Worm (Caenorhabditis elegans) whole organism, L4 larva: ENCODE data around the gene ttll-11.

Source experiments
- F44E2.7 ChIP-seq: fragments of 200-800 bp; sonication (Bioruptor generic); IDR thresholded peaks from 2 replicates; pipeline ENCODE4 v2.1.2; 2022; ENCODE audit warnings: missing genetic modification characterization, missing compliant biosample characterization
- R02D3.7 ChIP-seq: fragments of 150-350 bp; sonication (generic microtip); optimal IDR thresholded peaks from 3 replicates; lab custom pipeline; 2014; ENCODE audit warnings: missing biosample characterization, missing genetic modification characterization
- T20F7.1 ChIP-seq: fragments of 200-800 bp; sonication (Bioruptor generic); optimal IDR thresholded peaks from 2 replicates; lab custom pipeline; 2018; ENCODE audit warnings: mild to moderate bottlenecking, missing genetic modification characterization, missing compliant biosample characterization
- Y48G9A.11 ChIP-seq: fragments of 200-800 bp; sonication (Bioruptor generic); IDR thresholded peaks from 2 replicates; pipeline ENCODE4 v1.3.6; 2022; ENCODE audit warnings: missing genetic modification reagents, missing genetic modification characterization, missing compliant biosample characterization
- ZK546.5 ChIP-seq, 2 experiments: sonication (generic microtip); optimal IDR thresholded peaks; 2 replicates each; lab custom pipeline; 2017; ENCODE audit warnings: missing biosample characterization in 2 of 2, missing genetic modification characterization in 2 of 2
- aha-1 ChIP-seq: fragments of 150-350 bp; peaks from one replicate; lab custom pipeline; 2014; ENCODE audit warnings: missing biosample characterization, missing genetic modification characterization
- ama-1 ChIP-seq: fragments of 150-350 bp; optimal IDR thresholded peaks from 2 replicates; lab custom pipeline; 2014; ENCODE audit warnings: inconsistent platforms, mixed read lengths
- arid-1 ChIP-seq: fragments of 200-800 bp; sonication (Bioruptor generic); conservative IDR thresholded peaks from 2 replicates; pipeline ENCODE4 v1.3.6; 2022; ENCODE audit warnings: missing genetic modification reagents, missing genetic modification characterization, missing compliant biosample characterization
- ceh-20 ChIP-seq: fragments of 200-800 bp; sonication (Bioruptor generic); IDR thresholded peaks from 2 replicates; pipeline ENCODE4 v1.3.6; 2022; ENCODE audit warnings: missing genetic modification reagents, missing genetic modification characterization, missing compliant biosample characterization
- daf-16 ChIP-seq, 3 experiments: sonication (generic microtip); optimal IDR thresholded peaks; 2 replicates each; lab custom pipeline; 2016 to 2017; ENCODE audit warnings: missing genetic modification characterization in 3 of 3, missing genetic modification reagents in 3 of 3, mild to moderate bottlenecking in 2 of 3, missing compliant biosample characterization in 2 of 3, missing biosample characterization in 1 of 3, moderate library complexity in 1 of 3
- daf-8 ChIP-seq: fragments of 200-800 bp; sonication (Bioruptor generic); IDR thresholded peaks from 2 replicates; pipeline ENCODE4 v1.3.6; 2022; ENCODE audit warnings: missing genetic modification characterization, missing compliant biosample characterization
- dmd-6 ChIP-seq: fragments of 200-800 bp; sonication (Bioruptor generic); IDR thresholded peaks from 2 replicates; pipeline ENCODE4 v1.3.6; 2022; ENCODE audit warnings: missing genetic modification reagents, missing genetic modification characterization, missing compliant biosample characterization
- dve-1 ChIP-seq: sonication (generic microtip); optimal IDR thresholded peaks from 2 replicates; lab custom pipeline; 2017; ENCODE audit warnings: antibody characterized with exemption, mild to moderate bottlenecking, missing genetic modification characterization, missing compliant biosample characterization; ENCODE audit not compliant: insufficient read depth
- hlh-11 ChIP-seq: fragments of 200-800 bp; sonication (Bioruptor generic); optimal IDR thresholded peaks from 2 replicates; lab custom pipeline; 2018; ENCODE audit warnings: mild to moderate bottlenecking, missing genetic modification characterization, missing compliant biosample characterization
- jun-1 ChIP-seq: fragments of 150-350 bp; optimal IDR thresholded peaks from 2 replicates; lab custom pipeline; 2014; ENCODE audit warnings: missing biosample characterization, missing genetic modification reagents, missing genetic modification characterization
- mxl-3 ChIP-seq: fragments of 200-800 bp; sonication (Bioruptor generic); optimal IDR thresholded peaks from 2 replicates; lab custom pipeline; 2018; ENCODE audit warnings: mild to moderate bottlenecking, missing genetic modification characterization, missing compliant biosample characterization
- nhr-28 ChIP-seq: fragments of 150-350 bp; optimal IDR thresholded peaks from 2 replicates; lab custom pipeline; 2014; ENCODE audit warnings: missing biosample characterization, missing genetic modification characterization
- nhr-41 ChIP-seq: fragments of 200-800 bp; sonication (Bioruptor generic); IDR thresholded peaks from 2 replicates; pipeline ENCODE4 v1.3.6; 2022; ENCODE audit warnings: missing genetic modification reagents, missing genetic modification characterization, missing compliant biosample characterization
- php-3 ChIP-seq: fragments of 200-800 bp; sonication (Bioruptor generic); IDR thresholded peaks from 2 replicates; pipeline ENCODE4 v1.3.6; 2022; ENCODE audit warnings: missing genetic modification reagents, missing genetic modification characterization, missing compliant biosample characterization
- pqm-1 ChIP-seq: sonication (generic microtip); optimal IDR thresholded peaks from 2 replicates; lab custom pipeline; 2017; ENCODE audit warnings: missing biosample characterization, missing genetic modification characterization
- set-16 ChIP-seq: fragments of 200-800 bp; sonication (Bioruptor generic); IDR thresholded peaks from 2 replicates; pipeline ENCODE4 v1.3.6; 2022; ENCODE audit warnings: missing genetic modification reagents, missing genetic modification characterization, missing compliant biosample characterization
- tra-1 ChIP-seq: fragments of 200-800 bp; sonication (Bioruptor generic); IDR thresholded peaks from 2 replicates; pipeline ENCODE4 v1.3.6; 2022; ENCODE audit warnings: missing genetic modification reagents, missing genetic modification characterization, missing compliant biosample characterization
- unc-130 ChIP-seq: sonication (generic microtip); optimal IDR thresholded peaks from 2 replicates; lab custom pipeline; 2016; ENCODE audit warnings: missing genetic modification reagents, missing genetic modification characterization, missing compliant biosample characterization
- unc-62 ChIP-seq, 3 experiments: fragments of 150-350 bp in 1 of 3; sonication (generic microtip); optimal IDR thresholded peaks in 2 of 3; peaks in 1 of 3; 1 replicate in 1 of 3; 2 replicates in 2 of 3; lab custom pipeline; 2014 to 2017; ENCODE audit warnings: missing biosample characterization in 3 of 3, missing genetic modification characterization in 3 of 3, missing genetic modification reagents in 3 of 3, missing genotype in 1 of 3
- zfp-3 ChIP-seq: fragments of 200-800 bp; sonication (Bioruptor generic); conservative IDR thresholded peaks from 2 replicates; pipeline ENCODE4 v1.3.6; 2022; ENCODE audit warnings: missing genetic modification reagents, missing genetic modification characterization, missing compliant biosample characterization
- zip-2 ChIP-seq: fragments of 150-350 bp; optimal IDR thresholded peaks from 2 replicates; lab custom pipeline; 2014; ENCODE audit warnings: missing biosample characterization, missing genetic modification characterization
- ztf-11 ChIP-seq: fragments of 150-350 bp; optimal IDR thresholded peaks from 2 replicates; lab custom pipeline; 2014; ENCODE audit warnings: missing biosample characterization, missing genetic modification characterization

ttll-11 gene

ce11 chrIV:8653592-8653991 is 43.9 kb upstream of the ttll-11 start, which contains the start of gene C49C8.5:
Gene C49C8.5 (minus strand): TSS chrIV:8653664.
- TF ChIP-seq php-3 (GFP tag; lab: Robert Waterston, UW) (peak; percentile 84), pqm-1 (tag; lab: Kevin White, UChicago) (peak; percentile 59), dve-1 (tag; lab: Kevin White, UChicago) (peak; percentile 10), zfp-3 (GFP tag; lab: Robert Waterston, UW) (no peak), ztf-11 (tag; lab: Kevin White, UChicago) (no peak), daf-16 (GFP tag; optimal IDR thresholded peaks at IDR 0.05; lab: Kevin White, UChicago) (no peak), daf-16 (tag; optimal IDR thresholded peaks at IDR 0.05; lab: Kevin White, UChicago) (peak; percentile 15)

- TF ChIP-seq ceh-20 (GFP tag; lab: Robert Waterston, UW) (peak; percentile 34; the same call in 1 of the 2 replicates), aha-1 (peak; percentile 60), zip-2 (tag; lab: Kevin White, UChicago) (no peak), php-3 (GFP tag; lab: Robert Waterston, UW) (peak; percentile 72)
- TF ChIP-seq, all 104 proteins: peak for 3
Measured at ce11 chrIV:8654115-8654628, 43.4 kb upstream of the ttll-11 start, which contains the start of gene C49C8.1. Gene C49C8.1 (plus strand): TSS chrIV:8654578.

ce11 chrIV:8658122-8658521 is 39.4 kb upstream of the ttll-11 start, which contains the start of gene C49C8.6:
Gene C49C8.6 (minus strand): TSS chrIV:8658222.
- TF ChIP-seq php-3 (GFP tag; lab: Robert Waterston, UW) (no peak), hlh-11 (tag; lab: Kevin White, UChicago) (no peak)

- TF ChIP-seq php-3 (GFP tag; lab: Robert Waterston, UW) (no peak), tra-1 (GFP tag; lab: Robert Waterston, UW) (no peak), daf-8 (GFP tag; lab: Robert Waterston, UW) (no peak), nhr-28 (no peak), arid-1 (no peak), T20F7.1 (GFP tag; lab: Kevin White, UChicago) (peak; percentile 89), R02D3.7 (tag; lab: Kevin White, UChicago) (peak; percentile 47), ZK546.5 (tag; optimal IDR thresholded peaks at IDR 0.05; lab: Kevin White, UChicago) (no peak), Y48G9A.11 (GFP tag; lab: Robert Waterston, UW) (peak; percentile 99), dmd-6 (GFP tag; lab: Robert Waterston, UW) (no peak), nhr-41 (GFP tag; lab: Robert Waterston, UW) (no peak)
- TF ChIP-seq, all 104 proteins: peak for 3
Measured at ce11 chrIV:8665778-8666177, 31.8 kb upstream of the ttll-11 start.

- TF ChIP-seq Y48G9A.11 (GFP tag; lab: Robert Waterston, UW) (peak; percentile 57), set-16 (GFP tag; lab: Robert Waterston, UW) (peak; percentile 92; the same call in 1 of the 2 replicates)
Measured at ce11 chrIV:8667155-8667554, 30.4 kb upstream of the ttll-11 start.

- TF ChIP-seq tra-1 (GFP tag; lab: Robert Waterston, UW) (no peak), unc-130 (GFP tag; lab: Kevin White, UChicago) (no peak), F44E2.7 (GFP tag; lab: Robert Waterston, UW) (no peak), ama-1 (lab: Kevin White, UChicago) (no peak), unc-62 (GFP tag; optimal IDR thresholded peaks at IDR 0.05 in 1 of 2; lab: Kevin White, UChicago) (no peak), unc-62 (tag; optimal IDR thresholded peaks at IDR 0.05; lab: Kevin White, UChicago) (no peak)
Measured at ce11 chrIV:8668635-8669034, 28.9 kb upstream of the ttll-11 start, which contains the start of gene cdh-5. Gene cdh-5 (plus strand): TSS chrIV:8668935.

DNA sequence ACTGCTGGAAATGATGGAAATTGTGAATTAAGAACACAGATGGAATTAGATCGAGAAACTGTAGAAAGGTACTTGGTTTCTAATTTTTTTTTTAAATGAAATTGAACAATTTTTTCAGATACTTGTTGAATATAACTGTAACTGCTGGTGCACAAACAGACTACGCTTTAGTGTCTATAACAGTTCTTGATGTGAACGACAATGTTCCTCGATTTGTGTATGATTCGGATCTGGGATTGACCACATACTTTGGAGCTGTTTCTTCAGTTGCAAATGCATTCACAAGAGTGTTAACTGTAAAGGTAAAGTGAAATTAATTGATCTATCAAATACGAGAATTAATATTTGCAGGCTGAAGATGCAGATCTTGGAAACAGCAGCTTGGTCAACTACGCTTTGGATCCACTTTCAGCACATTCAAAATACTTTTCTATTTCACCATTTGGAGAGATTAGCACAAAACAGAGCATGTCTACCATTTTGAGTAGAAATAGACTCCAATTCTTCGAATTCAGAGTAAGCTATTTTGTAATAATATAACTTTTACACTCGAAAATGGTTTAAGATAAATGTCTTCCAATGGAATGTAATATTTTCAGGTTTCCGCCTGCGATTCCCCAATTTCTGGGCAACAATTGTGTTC is 23.7 kb upstream of the ttll-11 start:
- TF ChIP-seq unc-62 (GFP tag; optimal IDR thresholded peaks at IDR 0.05 in 1 of 2; lab: Kevin White, UChicago), result peak in 1 of 2 experiments; percentile 93
- TF ChIP-seq unc-62 (tag; optimal IDR thresholded peaks at IDR 0.05; lab: Kevin White, UChicago), result no peak
- no peak for TF ChIP-seq mxl-3
- TF ChIP-seq jun-1 (tag; lab: Kevin White, UChicago), result no peak
